Fruit fly (Drosophila melanogaster): ENCODE data around the gene RecQ5.

RecQ5 gene

dm6 chr3L:14610458-14610857, 21.4 kb downstream of the RecQ5 start:
- TF ChIP-seq Nf-YC (tag; optimal IDR thresholded peaks at IDR 0.05) (no peak), Hand (GFP tag; optimal IDR thresholded peaks at IDR 0.05) (no peak), nau (GFP tag; optimal IDR thresholded peaks at IDR 0.05) (no peak), fd102C (GFP tag; optimal IDR thresholded peaks at IDR 0.05) (no peak), CG3281 (GFP tag; optimal IDR thresholded peaks at IDR 0.05) (no peak)

DNA sequence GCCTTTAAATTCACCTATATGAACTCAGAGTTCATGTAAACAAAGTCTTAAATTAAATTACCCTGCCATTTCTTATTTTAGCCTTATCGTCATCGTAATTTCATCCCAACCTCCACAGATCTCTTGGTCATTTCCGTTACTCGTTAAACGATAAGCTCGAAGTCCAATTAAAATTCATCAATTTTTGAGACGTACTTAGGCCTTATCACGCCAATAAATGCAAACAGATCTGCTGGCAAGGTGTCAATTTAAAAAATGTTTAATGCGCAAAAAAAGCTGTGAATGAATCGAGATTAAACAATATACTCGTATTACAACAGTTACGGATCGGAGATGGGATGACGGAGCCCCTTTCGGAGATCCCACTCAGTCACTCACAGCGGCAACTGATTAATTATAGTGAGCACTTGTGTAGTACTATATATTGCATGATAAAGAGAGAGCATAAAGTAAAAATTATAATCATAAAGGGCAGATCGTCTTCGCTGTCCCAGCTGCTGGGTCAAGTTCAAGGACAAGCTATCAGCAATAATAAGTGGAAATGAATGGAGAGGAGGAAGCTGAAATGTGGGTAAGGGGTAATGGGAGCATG, 22.6 kb downstream of the RecQ5 start:
- TF ChIP-seq CG34376 (GFP tag; optimal IDR thresholded peaks at IDR 0.05) (peak; percentile 86), ftz-f1 (GFP tag; optimal IDR thresholded peaks at IDR 0.05) (peak; percentile 38), sug (tag; optimal IDR thresholded peaks at IDR 0.05) (peak; percentile 61), CG2199 (GFP tag; IDR thresholded peaks at IDR 0.05) (0 out of 3 replicates have a peak, but pooled peaks have one; percentile 51), CG17912 (GFP tag; optimal IDR thresholded peaks at IDR 0.05) (no peak), B-H2 (GFP tag; optimal IDR thresholded peaks at IDR 0.05) (no peak)

DNA sequence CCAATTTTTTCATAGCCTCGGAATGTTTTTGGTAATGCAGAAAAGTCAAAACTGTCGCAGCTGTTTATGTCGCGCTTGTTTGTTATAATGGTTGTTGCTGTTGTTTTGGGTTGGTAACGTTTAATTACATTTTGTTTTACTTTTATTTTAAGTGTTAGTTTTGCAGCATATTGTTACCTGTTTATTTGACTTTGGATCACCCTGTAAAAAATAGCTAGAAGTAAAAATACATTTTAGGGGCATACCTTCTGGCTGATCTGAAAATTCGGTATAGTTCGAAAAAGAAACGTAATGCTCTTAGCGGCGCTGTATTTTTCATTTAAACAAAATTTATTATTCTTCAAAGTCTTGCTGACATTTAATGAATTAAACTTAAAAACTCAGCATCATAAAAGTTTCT, 24.3 kb downstream of the RecQ5 start:
- TF ChIP-seq Bdp1 (GFP tag; optimal IDR thresholded peaks at IDR 0.05), result no peak
- no peak for TF ChIP-seq CG5953 (GFP tag; IDR thresholded peaks at IDR 0.05)
- TF ChIP-seq Med (GFP tag), result peak; percentile 51
- 0 out of 2 replicates have a peak, but pooled peaks have one; percentile 10 for TF ChIP-seq CG8765 (GFP tag; IDR thresholded peaks at IDR 0.05)
- peak; percentile 4 for TF ChIP-seq CG14710 (tag; optimal IDR thresholded peaks at IDR 0.05)
- TF ChIP-seq CG11504 (tag; optimal IDR thresholded peaks at IDR 0.05), result peak; percentile 10
- no peak for TF ChIP-seq crol (GFP tag; IDR thresholded peaks at IDR 0.05)
- TF ChIP-seq CG14441 (GFP tag; IDR thresholded peaks at IDR 0.05), result peak; percentile 16; the same call in 1 of the 2 replicates
- TF ChIP-seq Dbx (GFP tag; IDR thresholded peaks at IDR 0.05), result no peak
- peak; percentile 5 for TF ChIP-seq D19A (tag; optimal IDR thresholded peaks at IDR 0.05)
- TF ChIP-seq Jarid2 (GFP tag; optimal IDR thresholded peaks at IDR 0.05), result peak; percentile 16
- TF ChIP-seq CG3726 (GFP tag; IDR thresholded peaks at IDR 0.05), result no peak
- TF ChIP-seq row (GFP tag; IDR thresholded peaks at IDR 0.05), result peak; percentile 31; the same call in 2 of the 3 replicates
- no peak for TF ChIP-seq gcm (GFP tag; optimal IDR thresholded peaks at IDR 0.05)
- no peak for TF ChIP-seq CG6683 (GFP tag; optimal IDR thresholded peaks at IDR 0.05)
- TF ChIP-seq ken (GFP tag; IDR thresholded peaks at IDR 0.05), result no peak
- TF ChIP-seq CG9932 (GFP tag; IDR thresholded peaks at IDR 0.05), result peak; percentile 41; the same call in 1 of the 2 replicates
- no peak for TF ChIP-seq CG8388 (GFP tag; optimal IDR thresholded peaks at IDR 0.05)
- TF ChIP-seq CG16779 (GFP tag; IDR thresholded peaks at IDR 0.05), result no peak
- TF ChIP-seq lov (optimal IDR thresholded peaks at IDR 0.05), result no peak
- TF ChIP-seq lov (GFP tag; IDR thresholded peaks at IDR 0.05), result no peak
- peak; percentile 21 for TF ChIP-seq pita (GFP tag; optimal IDR thresholded peaks at IDR 0.05)
- no peak for TF ChIP-seq HHEX (GFP tag; optimal IDR thresholded peaks at IDR 0.05)
- TF ChIP-seq CG17361 (GFP tag; IDR thresholded peaks at IDR 0.05), result no peak
- TF ChIP-seq CG11398 (GFP tag; optimal IDR thresholded peaks at IDR 0.05), result no peak
- TF ChIP-seq TFAM (GFP tag; optimal IDR thresholded peaks at IDR 0.05), result no peak
- peak; percentile 92 for TF ChIP-seq CTCF (GFP tag; optimal IDR thresholded peaks at IDR 0.05)
- no peak for TF ChIP-seq HLH54F (GFP tag; optimal IDR thresholded peaks at IDR 0.05)
- no peak for TF ChIP-seq Ets97D (GFP tag; optimal IDR thresholded peaks at IDR 0.05)
- TF ChIP-seq Sry-β (GFP tag; optimal IDR thresholded peaks at IDR 0.05), result peak; percentile 49
- 0 out of 2 replicates have a peak, but pooled peaks have one; percentile 25 for TF ChIP-seq Ptx1 (GFP tag; IDR thresholded peaks at IDR 0.05)
- no peak for TF ChIP-seq Camta (GFP tag; optimal IDR thresholded peaks at IDR 0.05)
- TF ChIP-seq hkb (optimal IDR thresholded peaks at IDR 0.05), result no peak
- TF ChIP-seq hkb (GFP tag; IDR thresholded peaks at IDR 0.05), result 0 out of 2 replicates have a peak, but pooled peaks have one; percentile 30
- peak; percentile 47 for TF ChIP-seq CG10366 (GFP tag; IDR thresholded peaks at IDR 0.05)
- TF ChIP-seq CG30403 (GFP tag; optimal IDR thresholded peaks at IDR 0.05), result peak; percentile 1
- no peak for TF ChIP-seq CG17186 (GFP tag; optimal IDR thresholded peaks at IDR 0.05)
- peak; percentile 76 for TF ChIP-seq stwl (tag; optimal IDR thresholded peaks at IDR 0.05)
